Worm (Caenorhabditis elegans) whole organism, L4 larva: ENCODE measurements around the gene C08E8.6.

Experiments
- D1046.2 ChIP-seq: fragments of 200-800 bp; sonication (Bioruptor generic); IDR thresholded peaks from 2 replicates; pipeline ENCODE4 v1.3.6; 2022; ENCODE audit warnings: missing genetic modification characterization, missing compliant biosample characterization
- F10B5.3 ChIP-seq: sonication (generic microtip); optimal IDR thresholded peaks from 2 replicates; lab custom pipeline; 2016; ENCODE audit warnings: mild to moderate bottlenecking, missing genetic modification characterization, missing compliant biosample characterization
- T26A8.4 ChIP-seq: fragments of 200-800 bp; sonication (Bioruptor generic); IDR thresholded peaks from 2 replicates; pipeline ENCODE4 v1.3.6; 2022; ENCODE audit warnings: missing genetic modification characterization, missing compliant biosample characterization
- Y75B8A.6 ChIP-seq: fragments of 200-800 bp; sonication (Bioruptor generic); IDR thresholded peaks from 2 replicates; pipeline ENCODE4 v1.3.6; 2022; ENCODE audit warnings: missing genetic modification reagents, missing genetic modification characterization, missing compliant biosample characterization
- ZK546.5 ChIP-seq, 2 experiments: sonication (generic microtip); optimal IDR thresholded peaks; 2 replicates each; lab custom pipeline; 2017; ENCODE audit warnings: missing biosample characterization in 2 of 2, missing genetic modification characterization in 2 of 2
- aha-1 ChIP-seq: fragments of 150-350 bp; peaks from one replicate; lab custom pipeline; 2014; ENCODE audit warnings: missing biosample characterization, missing genetic modification characterization
- aly-2 ChIP-seq: sonication (generic microtip); optimal IDR thresholded peaks from 2 replicates; lab custom pipeline; 2018; ENCODE audit warnings: missing biosample characterization, missing genetic modification characterization
- ama-1 ChIP-seq: fragments of 150-350 bp; optimal IDR thresholded peaks from 2 replicates; lab custom pipeline; 2014; ENCODE audit warnings: inconsistent platforms, mixed read lengths
- arid-1 ChIP-seq: fragments of 200-800 bp; sonication (Bioruptor generic); conservative IDR thresholded peaks from 2 replicates; pipeline ENCODE4 v1.3.6; 2022; ENCODE audit warnings: missing genetic modification reagents, missing genetic modification characterization, missing compliant biosample characterization
- ceh-44 ChIP-seq: fragments of 200-800 bp; sonication (Bioruptor generic); IDR thresholded peaks from 2 replicates; pipeline ENCODE4 v1.3.6; 2022; ENCODE audit warnings: missing genetic modification reagents, missing genetic modification characterization, missing compliant biosample characterization
- daf-12 ChIP-seq: fragments of 150-350 bp; optimal IDR thresholded peaks from 2 replicates; lab custom pipeline; 2014; ENCODE audit warnings: missing biosample characterization, missing genetic modification reagents, missing genetic modification characterization
- daf-19 ChIP-seq: fragments of 200-800 bp; sonication (Bioruptor generic); conservative IDR thresholded peaks from 2 replicates; pipeline ENCODE4 v1.3.6; 2022; ENCODE audit warnings: missing genetic modification characterization, missing compliant biosample characterization
- dmd-8 ChIP-seq: fragments of 200-800 bp; sonication (Bioruptor generic); IDR thresholded peaks from 2 replicates; pipeline ENCODE4 v1.3.6; 2022; ENCODE audit warnings: missing genetic modification characterization, missing compliant biosample characterization
- dpl-1 ChIP-seq: fragments of 150-350 bp; optimal IDR thresholded peaks from 2 replicates; lab custom pipeline; 2014; ENCODE audit warnings: missing biosample characterization, missing genetic modification reagents, missing genetic modification characterization
- duxl-1 ChIP-seq: sonication (generic microtip); optimal IDR thresholded peaks from 2 replicates; lab custom pipeline; 2016; ENCODE audit warnings: mild to moderate bottlenecking, missing genetic modification characterization, moderate library complexity, missing compliant biosample characterization; ENCODE audit not compliant: poor library complexity
- egl-27 ChIP-seq: sonication (generic microtip); optimal IDR thresholded peaks from 3 replicates; lab custom pipeline; 2017; ENCODE audit warnings: missing biosample characterization, missing genetic modification reagents, missing genetic modification characterization
- hif-1 ChIP-seq, 2 experiments: sonication (generic microtip); optimal IDR thresholded peaks; 2 replicates each; lab custom pipeline; 2016 to 2017; ENCODE audit warnings: missing compliant biosample characterization in 2 of 2, missing genetic modification characterization in 2 of 2, missing genetic modification reagents in 2 of 2, missing genotype in 2 of 2, mild to moderate bottlenecking in 1 of 2
- hlh-30 ChIP-seq: sonication (generic microtip); optimal IDR thresholded peaks from 2 replicates; lab custom pipeline; 2017; ENCODE audit warnings: antibody characterized with exemption, mild to moderate bottlenecking, missing genetic modification characterization, missing compliant biosample characterization; ENCODE audit not compliant: insufficient read depth
- hmg-1.1 ChIP-seq: fragments of 200-800 bp; sonication (Bioruptor generic); IDR thresholded peaks from 2 replicates; pipeline ENCODE4 v1.3.6; 2022; ENCODE audit warnings: missing genetic modification reagents, missing genetic modification characterization, missing compliant biosample characterization
- lim-7 ChIP-seq: fragments of 200-800 bp; sonication (Bioruptor generic); IDR thresholded peaks from 2 replicates; pipeline ENCODE4 v1.3.6; 2022; ENCODE audit warnings: missing genetic modification characterization, missing compliant biosample characterization
- lin-29 ChIP-seq: fragments of 200-800 bp; sonication (Bioruptor generic); IDR thresholded peaks from 2 replicates; pipeline ENCODE4 v1.3.6; 2022; ENCODE audit warnings: missing genetic modification reagents, missing genetic modification characterization, missing compliant biosample characterization
- lin-38 ChIP-seq: fragments of 200-800 bp; sonication (Bioruptor generic); IDR thresholded peaks from 2 replicates; pipeline ENCODE4 v1.3.6; 2022; ENCODE audit warnings: missing genetic modification reagents, missing genetic modification characterization, missing compliant biosample characterization
- madf-9 ChIP-seq: fragments of 200-800 bp; sonication (Bioruptor generic); conservative IDR thresholded peaks from 2 replicates; pipeline ENCODE4 v1.3.6; 2022; ENCODE audit warnings: missing genetic modification reagents, missing genetic modification characterization, missing compliant biosample characterization
- mxl-2 ChIP-seq: fragments of 200-800 bp; sonication (Bioruptor generic); conservative IDR thresholded peaks from 2 replicates; pipeline ENCODE4 v1.3.6; 2022; ENCODE audit warnings: missing genetic modification reagents, missing genetic modification characterization, missing compliant biosample characterization
- mxl-3 ChIP-seq: fragments of 200-800 bp; sonication (Bioruptor generic); optimal IDR thresholded peaks from 2 replicates; lab custom pipeline; 2018; ENCODE audit warnings: mild to moderate bottlenecking, missing genetic modification characterization, missing compliant biosample characterization
- nhr-11 ChIP-seq: fragments of 150-350 bp; optimal IDR thresholded peaks from 2 replicates; lab custom pipeline; 2014; ENCODE audit warnings: missing biosample characterization, missing genetic modification characterization
- nhr-111 ChIP-seq: fragments of 200-800 bp; sonication (Bioruptor generic); optimal IDR thresholded peaks from 2 replicates; lab custom pipeline; 2018; ENCODE audit warnings: mild to moderate bottlenecking, missing genetic modification characterization, missing compliant biosample characterization
- nhr-25 ChIP-seq: sonication (generic microtip); optimal IDR thresholded peaks from 2 replicates; lab custom pipeline; 2017; ENCODE audit warnings: missing genetic modification characterization, mild to moderate bottlenecking, missing compliant biosample characterization, antibody characterized with exemption, moderate library complexity, borderline replicate concordance; ENCODE audit not compliant: insufficient read depth
- nhr-6 ChIP-seq: fragments of 150-350 bp; optimal IDR thresholded peaks from 2 replicates; lab custom pipeline; 2014; ENCODE audit warnings: missing biosample characterization, missing genetic modification characterization
- nhr-76 ChIP-seq: fragments of 150-350 bp; optimal IDR thresholded peaks from 2 replicates; lab custom pipeline; 2014; ENCODE audit warnings: missing biosample characterization, missing genetic modification characterization
- pha-4 ChIP-seq, 2 experiments: fragments of 150-350 bp in 1 of 2; fragments of 200-800 bp in 1 of 2; sonication (Bioruptor generic) in 1 of 2; IDR thresholded peaks in 1 of 2; optimal IDR thresholded peaks in 1 of 2; 2 replicates each; pipeline versions ENCODE4 v1.3.6 to Lab custom; 2014 to 2022; ENCODE audit warnings: missing genetic modification characterization in 2 of 2, missing genetic modification reagents in 2 of 2, missing biosample characterization in 1 of 2, missing compliant biosample characterization in 1 of 2
- php-3 ChIP-seq: fragments of 200-800 bp; sonication (Bioruptor generic); IDR thresholded peaks from 2 replicates; pipeline ENCODE4 v1.3.6; 2022; ENCODE audit warnings: missing genetic modification reagents, missing genetic modification characterization, missing compliant biosample characterization
- saeg-2 ChIP-seq: fragments of 200-800 bp; sonication (Bioruptor generic); IDR thresholded peaks from 2 replicates; pipeline ENCODE4 v1.3.6; 2022; ENCODE audit warnings: missing genetic modification reagents, missing genetic modification characterization, missing compliant biosample characterization
- snpc-1.2 ChIP-seq: fragments of 200-800 bp; sonication (Bioruptor generic); IDR thresholded peaks from 2 replicates; pipeline ENCODE4 v1.3.6; 2022; ENCODE audit warnings: missing genetic modification reagents, missing genetic modification characterization, missing compliant biosample characterization
- tra-1 ChIP-seq: fragments of 200-800 bp; sonication (Bioruptor generic); IDR thresholded peaks from 2 replicates; pipeline ENCODE4 v1.3.6; 2022; ENCODE audit warnings: missing genetic modification reagents, missing genetic modification characterization, missing compliant biosample characterization
- unc-62 ChIP-seq, 3 experiments: fragments of 150-350 bp in 1 of 3; sonication (generic microtip); optimal IDR thresholded peaks in 2 of 3; peaks in 1 of 3; 1 replicate in 1 of 3; 2 replicates in 2 of 3; lab custom pipeline; 2014 to 2017; ENCODE audit warnings: missing biosample characterization in 3 of 3, missing genetic modification characterization in 3 of 3, missing genetic modification reagents in 3 of 3, missing genotype in 1 of 3
- zag-1 ChIP-seq: fragments of 150-350 bp; optimal IDR thresholded peaks from 2 replicates; lab custom pipeline; 2014; ENCODE audit warnings: missing biosample characterization, missing genetic modification characterization
- zfp-2 ChIP-seq: sonication (generic microtip); optimal IDR thresholded peaks from 2 replicates; lab custom pipeline; 2016; ENCODE audit warnings: mild to moderate bottlenecking, missing genetic modification characterization, missing compliant biosample characterization
- ztf-11 ChIP-seq: fragments of 150-350 bp; optimal IDR thresholded peaks from 2 replicates; lab custom pipeline; 2014; ENCODE audit warnings: missing biosample characterization, missing genetic modification characterization

The C08E8.6 gene

ce11 chrV:18346080-18346479 lies 22.1 kb downstream of the C08E8.6 start (continued):
- TF ChIP-seq pha-4 (GFP tag; IDR thresholded peaks at IDR 0.05; lab: Robert Waterston, UW) (peak; percentile 57; the same call in 1 of the 2 replicates), pha-4 (tag; optimal IDR thresholded peaks at IDR 0.05; lab: Kevin White, UChicago) (no peak), unc-62 (GFP tag; optimal IDR thresholded peaks at IDR 0.05 in 1 of 2; lab: Kevin White, UChicago) (peak in 1 of 2 experiments; percentile 78), unc-62 (tag; optimal IDR thresholded peaks at IDR 0.05; lab: Kevin White, UChicago) (no peak), hlh-30 (tag; lab: Kevin White, UChicago) (peak; percentile 87), dpl-1 (GFP tag; lab: Kevin White, UChicago) (peak; percentile 12), dmd-8 (no peak), php-3 (GFP tag; lab: Robert Waterston, UW) (peak; percentile 98), F10B5.3 (no peak), nhr-11 (tag; lab: Kevin White, UChicago) (no peak), D1046.2 (no peak), nhr-76 (tag; lab: Kevin White, UChicago) (peak; percentile 13), ama-1 (no peak), lim-7 (GFP tag; lab: Robert Waterston, UW) (no peak), nhr-6 (tag; lab: Kevin White, UChicago) (peak; percentile 74), ztf-11 (no peak), T26A8.4 (GFP tag; lab: Robert Waterston, UW) (no peak), daf-12 (no peak), saeg-2 (GFP tag; lab: Robert Waterston, UW) (no peak), hif-1 (tag; optimal IDR thresholded peaks at IDR 0.05; lab: Kevin White, UChicago) (peak in 1 of 2 experiments; percentile 52), mxl-3 (peak; percentile 91), daf-19 (GFP tag; lab: Robert Waterston, UW) (no peak), ZK546.5 (tag; optimal IDR thresholded peaks at IDR 0.05; lab: Kevin White, UChicago) (no peak), ceh-44 (no peak), zag-1 (tag; lab: Kevin White, UChicago) (no peak), aha-1 (tag; lab: Kevin White, UChicago) (peak; percentile 80), madf-9 (no peak), nhr-25 (tag; lab: Kevin White, UChicago) (no peak), nhr-111 (GFP tag; lab: Kevin White, UChicago) (no peak), Y75B8A.6 (GFP tag; lab: Robert Waterston, UW) (no peak), mxl-2 (no peak), aly-2 (tag; lab: Kevin White, UChicago) (no peak), duxl-1 (peak; percentile 73), egl-27 (tag; lab: Kevin White, UChicago) (no peak), tra-1 (peak; percentile 99), hmg-1.1 (GFP tag; lab: Robert Waterston, UW) (no peak), snpc-1.2 (GFP tag; lab: Robert Waterston, UW) (no peak), zfp-2 (tag; lab: Kevin White, UChicago) (no peak)

ce11 chrV:18344194-18344593 lies 24.0 kb downstream of the C08E8.6 start:
- TF ChIP-seq arid-1 (0 out of 2 replicates have a peak, but pooled peaks have one; percentile 12), lin-38 (GFP tag; lab: Robert Waterston, UW) (peak; percentile 18; the same call in 1 of the 2 replicates), snpc-1.2 (GFP tag; lab: Robert Waterston, UW) (peak; percentile 53; the same call in 1 of the 2 replicates), lin-29 (GFP tag; lab: Robert Waterston, UW) (no peak)
